Worm (Caenorhabditis elegans) whole organism, L2 larva: ENCODE measurements around the gene mcm-7.

Source experiments
- C34F6.9 ChIP-seq: fragments of 150-350 bp; optimal IDR thresholded peaks from 2 replicates; lab custom pipeline; 2014; ENCODE audit warnings: missing biosample characterization, missing genetic modification characterization
- F13H6.1 ChIP-seq: sonication (generic microtip); optimal IDR thresholded peaks from 2 replicates; lab custom pipeline; 2016; ENCODE audit warnings: missing genetic modification characterization, missing compliant biosample characterization
- R02D3.7 ChIP-seq: fragments of 150-350 bp; optimal IDR thresholded peaks from 2 replicates; lab custom pipeline; 2014; ENCODE audit warnings: missing biosample characterization, missing genetic modification characterization
- Y55F3AM.14 ChIP-seq: fragments of 200-800 bp; sonication (Bioruptor generic); optimal IDR thresholded peaks from 2 replicates; lab custom pipeline; 2018; ENCODE audit warnings: mild to moderate bottlenecking, missing genetic modification characterization, missing compliant biosample characterization
- ZK546.5 ChIP-seq: sonication (generic microtip); optimal IDR thresholded peaks from 2 replicates; lab custom pipeline; 2017; ENCODE audit warnings: missing biosample characterization, missing genetic modification characterization
- alr-1 ChIP-seq: fragments of 150-350 bp; optimal IDR thresholded peaks from 2 replicates; lab custom pipeline; 2014; ENCODE audit warnings: missing biosample characterization, missing genetic modification characterization
- aly-2 ChIP-seq: fragments of 150-350 bp; optimal IDR thresholded peaks from 2 replicates; lab custom pipeline; 2014; ENCODE audit warnings: missing biosample characterization, missing genetic modification characterization
- ceh-16 ChIP-seq: fragments of 150-350 bp; optimal IDR thresholded peaks from 2 replicates; lab custom pipeline; 2014; ENCODE audit warnings: missing biosample characterization, missing genetic modification characterization
- ceh-82 ChIP-seq: fragments of 150-350 bp; optimal IDR thresholded peaks from 2 replicates; lab custom pipeline; 2014; ENCODE audit warnings: missing biosample characterization, missing genetic modification characterization
- crh-2 ChIP-seq: sonication (generic microtip); optimal IDR thresholded peaks from 2 replicates; lab custom pipeline; 2017; ENCODE audit warnings: missing biosample characterization, missing genetic modification characterization
- egl-27 ChIP-seq: sonication (generic microtip); optimal IDR thresholded peaks from 3 replicates; lab custom pipeline; 2017; ENCODE audit warnings: missing biosample characterization, missing genetic modification reagents, missing genetic modification characterization
- elt-1 ChIP-seq: fragments of 150-350 bp; optimal IDR thresholded peaks from 2 replicates; lab custom pipeline; 2014; ENCODE audit warnings: missing biosample characterization, missing genetic modification characterization
- fos-1 ChIP-seq: fragments of 150-350 bp; optimal IDR thresholded peaks from 2 replicates; lab custom pipeline; 2014; ENCODE audit warnings: missing biosample characterization, missing genetic modification characterization
- gmeb-1 ChIP-seq: fragments of 150-350 bp; optimal IDR thresholded peaks from 2 replicates; lab custom pipeline; 2014; ENCODE audit warnings: missing biosample characterization, missing genetic modification characterization
- lin-13 ChIP-seq: fragments of 150-350 bp; optimal IDR thresholded peaks from 2 replicates; lab custom pipeline; 2014; ENCODE audit warnings: missing biosample characterization, missing genetic modification reagents, missing genetic modification characterization
- lin-39 ChIP-seq: fragments of 150-350 bp; optimal IDR thresholded peaks from 2 replicates; lab custom pipeline; 2014; ENCODE audit warnings: missing biosample characterization, missing genetic modification reagents, missing genetic modification characterization
- mbf-1 ChIP-seq: sonication (generic microtip); optimal IDR thresholded peaks from 2 replicates; lab custom pipeline; 2017; ENCODE audit warnings: missing biosample characterization, missing genetic modification characterization
- mdl-1 ChIP-seq, 2 experiments: fragments of 150-350 bp in 1 of 2; sonication (generic microtip) in 1 of 2; optimal IDR thresholded peaks; 2 replicates each; lab custom pipeline; 2017; ENCODE audit warnings: missing biosample characterization in 2 of 2, missing genetic modification characterization in 2 of 2
- nhr-11 ChIP-seq: fragments of 150-350 bp; optimal IDR thresholded peaks from 2 replicates; lab custom pipeline; 2014; ENCODE audit warnings: missing biosample characterization, missing genetic modification characterization
- nhr-129 ChIP-seq: fragments of 150-350 bp; optimal IDR thresholded peaks from 2 replicates; lab custom pipeline; 2014; ENCODE audit warnings: missing biosample characterization, missing genetic modification characterization
- nhr-21 ChIP-seq: fragments of 150-350 bp; optimal IDR thresholded peaks from 2 replicates; lab custom pipeline; 2014; ENCODE audit warnings: missing biosample characterization, missing genetic modification characterization
- nhr-237 ChIP-seq: fragments of 150-350 bp; optimal IDR thresholded peaks from 2 replicates; lab custom pipeline; 2014; ENCODE audit warnings: missing biosample characterization, missing genetic modification characterization
- nhr-25 ChIP-seq: fragments of 150-350 bp; sonication (generic microtip); optimal IDR thresholded peaks from 3 replicates; lab custom pipeline; 2014; ENCODE audit warnings: missing biosample characterization, missing genetic modification characterization
- nhr-6 ChIP-seq: fragments of 150-350 bp; optimal IDR thresholded peaks from 2 replicates; lab custom pipeline; 2014; ENCODE audit warnings: missing biosample characterization, missing genetic modification characterization
- nhr-77 ChIP-seq: fragments of 150-350 bp; optimal IDR thresholded peaks from 2 replicates; lab custom pipeline; 2014; ENCODE audit warnings: missing biosample characterization, missing genetic modification characterization
- peb-1 ChIP-seq: fragments of 150-350 bp; optimal IDR thresholded peaks from 2 replicates; lab custom pipeline; 2014; ENCODE audit warnings: missing biosample characterization, missing genetic modification characterization
- sem-4 ChIP-seq: fragments of 150-350 bp; optimal IDR thresholded peaks from 2 replicates; lab custom pipeline; 2014; ENCODE audit warnings: missing biosample characterization, missing genetic modification reagents, missing genetic modification characterization
- skn-1 ChIP-seq: sonication (generic microtip); optimal IDR thresholded peaks from 2 replicates; lab custom pipeline; 2017; ENCODE audit warnings: missing biosample characterization, missing genetic modification characterization
- sma-3 ChIP-seq: sonication (generic microtip); optimal IDR thresholded peaks from 2 replicates; lab custom pipeline; 2016; ENCODE audit warnings: missing genetic modification reagents, missing genetic modification characterization, missing compliant biosample characterization
- sma-9 ChIP-seq, 2 experiments: fragments of 150-350 bp in 1 of 2; sonication (generic microtip) in 1 of 2; optimal IDR thresholded peaks; 2 replicates each; lab custom pipeline; 2014 to 2016; ENCODE audit warnings: missing genetic modification characterization in 2 of 2, mild to moderate bottlenecking in 1 of 2, missing biosample characterization in 1 of 2, missing compliant biosample characterization in 1 of 2, missing genetic modification reagents in 1 of 2, moderate library complexity in 1 of 2
- snpc-4 ChIP-seq: fragments of 150-350 bp; optimal IDR thresholded peaks from 2 replicates; lab custom pipeline; 2014; ENCODE audit warnings: missing biosample characterization, missing genetic modification characterization
- unc-39 ChIP-seq: fragments of 150-350 bp; optimal IDR thresholded peaks from 2 replicates; lab custom pipeline; 2014; ENCODE audit warnings: missing biosample characterization, missing genetic modification characterization
- zag-1 ChIP-seq: fragments of 150-350 bp; optimal IDR thresholded peaks from 2 replicates; lab custom pipeline; 2014; ENCODE audit warnings: missing biosample characterization, missing genetic modification characterization
- ztf-1 ChIP-seq: fragments of 200-800 bp; sonication (Bioruptor generic); conservative IDR thresholded peaks from 2 replicates; pipeline ENCODE4 v1.3.6; 2022; ENCODE audit warnings: missing genetic modification characterization, missing compliant biosample characterization
- ztf-11 ChIP-seq: sonication (generic microtip); optimal IDR thresholded peaks from 2 replicates; lab custom pipeline; 2017; ENCODE audit warnings: missing biosample characterization, missing genetic modification characterization
- ztf-4 ChIP-seq: fragments of 150-350 bp; optimal IDR thresholded peaks from 2 replicates; lab custom pipeline; 2014; ENCODE audit warnings: missing biosample characterization, missing genetic modification characterization

Gene mcm-7

DNA sequence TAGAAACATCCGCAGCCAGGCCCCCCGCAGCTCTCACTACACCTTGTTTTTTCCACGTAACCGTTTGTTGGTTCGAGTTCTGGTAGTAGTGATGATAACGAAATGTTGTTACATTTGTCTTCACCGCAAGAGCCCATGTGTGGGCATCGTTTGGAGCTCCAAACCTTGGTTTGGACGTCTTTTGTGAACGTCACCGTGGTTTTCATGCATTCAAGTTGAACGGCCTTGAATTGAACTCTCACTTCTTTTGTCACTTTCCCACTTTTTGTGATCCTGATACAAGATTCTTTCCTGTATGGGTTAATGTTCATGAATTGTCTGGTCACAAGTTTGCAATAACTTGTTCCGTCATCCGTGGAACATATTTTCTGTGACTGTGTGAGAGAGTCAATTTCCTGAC lies 43.2 kb upstream of the mcm-7 start:
- no peak for TF ChIP-seq sem-4
- no peak for TF ChIP-seq nhr-77 (tag; lab: Kevin White, UChicago)
- TF ChIP-seq peb-1 (tag; lab: Kevin White, UChicago): no peak
- no peak for TF ChIP-seq ztf-11 (tag; lab: Kevin White, UChicago)
- no peak for TF ChIP-seq C34F6.9 (tag; lab: Kevin White, UChicago)
- no peak for TF ChIP-seq nhr-21 (tag; lab: Kevin White, UChicago)
- TF ChIP-seq egl-27 (tag; lab: Kevin White, UChicago): no peak
- no peak for TF ChIP-seq nhr-237
- no peak for TF ChIP-seq nhr-129 (tag; lab: Kevin White, UChicago)
- TF ChIP-seq fos-1: no peak
- no peak for TF ChIP-seq nhr-11
- no peak for TF ChIP-seq ZK546.5 (tag; lab: Kevin White, UChicago)
- TF ChIP-seq ceh-82 (tag; lab: Kevin White, UChicago): no peak
- TF ChIP-seq zag-1: no peak
- no peak for TF ChIP-seq alr-1 (tag; lab: Kevin White, UChicago)
- TF ChIP-seq skn-1 (tag; lab: Kevin White, UChicago): no peak
- TF ChIP-seq crh-2 (tag; lab: Kevin White, UChicago): no peak
- TF ChIP-seq ceh-16: no peak
- no peak for TF ChIP-seq lin-13 (GFP tag; lab: Kevin White, UChicago)
- no peak for TF ChIP-seq unc-39 (tag; lab: Kevin White, UChicago)

- TF ChIP-seq egl-27 (tag; lab: Kevin White, UChicago): no peak
- no peak for TF ChIP-seq snpc-4 (tag; lab: Kevin White, UChicago)
- no peak for TF ChIP-seq F13H6.1
- TF ChIP-seq alr-1 (tag; lab: Kevin White, UChicago): no peak
- no peak for TF ChIP-seq sma-3
- TF ChIP-seq elt-1 (tag; lab: Kevin White, UChicago): no peak
- TF ChIP-seq ztf-4 (tag; lab: Kevin White, UChicago): no peak
- no peak for TF ChIP-seq Y55F3AM.14 (GFP tag; lab: Kevin White, UChicago)
- no peak for TF ChIP-seq nhr-21 (tag; lab: Kevin White, UChicago)
- no peak for TF ChIP-seq mbf-1 (tag; lab: Kevin White, UChicago)
- TF ChIP-seq aly-2 (tag; lab: Kevin White, UChicago): no peak
- TF ChIP-seq unc-39 (tag; lab: Kevin White, UChicago): no peak
These were observed 42.7 kb upstream of the mcm-7 start for ce11 chrV:4304240-4304639.

- TF ChIP-seq gmeb-1 (tag; lab: Kevin White, UChicago) (no peak), nhr-77 (tag; lab: Kevin White, UChicago) (no peak), C34F6.9 (tag; lab: Kevin White, UChicago) (no peak), R02D3.7 (no peak)
These were observed 31.9 kb upstream of the mcm-7 start, which contains the start of gene srh-192 for ce11 chrV:4315057-4315456. srh-192 (minus strand) TSS chrV:4315157.

DNA sequence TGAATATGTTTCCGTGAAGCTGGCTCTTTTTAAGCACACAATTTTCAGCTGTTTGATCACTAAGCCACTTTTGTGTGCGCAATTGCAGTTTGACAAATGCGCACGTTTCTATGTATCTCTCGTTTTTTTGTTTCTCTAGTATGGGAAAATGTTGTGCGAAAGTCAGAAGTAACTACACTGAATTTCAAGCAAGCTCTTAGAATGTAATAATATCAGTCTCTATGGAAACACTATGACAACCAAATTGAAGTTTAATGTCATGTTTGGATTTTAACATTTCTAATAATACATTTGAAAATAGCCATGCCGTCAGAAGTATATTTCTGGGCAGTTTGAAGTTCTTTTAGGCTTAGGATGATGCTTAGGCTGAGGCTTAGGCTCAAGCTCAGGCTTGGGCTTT lies 27.1 kb upstream of the mcm-7 start, which contains the start of gene ZC132.9:
Gene ZC132.9, minus strand, starts transcription at position 101 of the 400 bp plus-strand sequence.
- TF ChIP-seq sma-9 (GFP tag; optimal IDR thresholded peaks at IDR 0.05; lab: Kevin White, UChicago) (no peak), sma-9 (tag; optimal IDR thresholded peaks at IDR 0.05; lab: Kevin White, UChicago) (no peak), nhr-25 (tag; lab: Kevin White, UChicago) (no peak), alr-1 (tag; lab: Kevin White, UChicago) (no peak), mdl-1 (tag; optimal IDR thresholded peaks at IDR 0.05; lab: Kevin White, UChicago) (no peak), ceh-82 (tag; lab: Kevin White, UChicago) (no peak), F13H6.1 (no peak), zag-1 (no peak), aly-2 (tag; lab: Kevin White, UChicago) (no peak), ztf-11 (tag; lab: Kevin White, UChicago) (no peak), lin-39 (tag; lab: Kevin White, UChicago) (no peak), nhr-6 (tag; lab: Kevin White, UChicago) (no peak), C34F6.9 (tag; lab: Kevin White, UChicago) (no peak), elt-1 (tag; lab: Kevin White, UChicago) (no peak), sma-3 (no peak), ztf-1 (GFP tag; lab: Robert Waterston, UW) (no peak), nhr-237 (no peak), lin-13 (GFP tag; lab: Kevin White, UChicago) (no peak), R02D3.7 (no peak)
- TF ChIP-seq, all 48 proteins: peak for 0
